Fruit fly (Drosophila melanogaster) whole organism, wandering third instar larva: ENCODE measurements around the gene CG33702.

Source experiments
- Dfd ChIP-seq: fragments of >200 bp; optimal IDR thresholded peaks from 2 replicates; lab custom pipeline; 2017; ENCODE audit warnings: missing biosample characterization, missing genetic modification characterization
- GATAd ChIP-seq: sonication (Bioruptor generic); optimal IDR thresholded peaks from 2 replicates; lab custom pipeline; 2016; ENCODE audit warnings: missing biosample characterization, missing genetic modification characterization
- Hr78 ChIP-seq: fragments of >200 bp; optimal IDR thresholded peaks from 2 replicates; lab custom pipeline; 2017; ENCODE audit warnings: missing biosample characterization, missing genetic modification characterization
- N ChIP-seq: fragments of >200 bp; optimal IDR thresholded peaks from 2 replicates; lab custom pipeline; 2018; ENCODE audit warnings: missing biosample characterization, missing external identifiers, missing genetic modification characterization
- OdsH ChIP-seq: fragments of 200-800 bp; sonication (Bioruptor generic); optimal IDR thresholded peaks from 2 replicates; lab custom pipeline; 2016; ENCODE audit warnings: missing biosample characterization, mild to moderate bottlenecking, missing genetic modification characterization
- lola ChIP-seq: fragments of >200 bp; optimal IDR thresholded peaks from 2 replicates; lab custom pipeline; 2017; ENCODE audit warnings: missing biosample characterization, missing genetic modification characterization
- sage ChIP-seq: fragments of 200-800 bp; sonication (Bioruptor generic); optimal IDR thresholded peaks from 2 replicates; lab custom pipeline; 2016; ENCODE audit warnings: missing biosample characterization, mild to moderate bottlenecking, missing genetic modification characterization

dm6 chr3L:9512560-9512959, 649 bp downstream of the CG33702 start, which contains the start of gene CG33703:
- TF ChIP-seq OdsH (no peak), Hr78 (GFP tag; lab: Kevin White, UChicago) (no peak), sage (GFP tag; lab: Kevin White, UChicago) (no peak), lola (GFP tag; lab: Kevin White, UChicago) (no peak), GATAd (no peak), N (no peak), Dfd (no peak)
